Worm (Caenorhabditis elegans): Measurements from ENCODE around the gene srt-38.

ce11 chrV:4303793-4304192, 32.6 kb upstream of the srt-38 start:
- no peak for TF ChIP-seq klf-2 (GFP tag; conservative IDR thresholded peaks at IDR 0.05)
- no peak for TF ChIP-seq med-1 (GFP tag; optimal IDR thresholded peaks at IDR 0.05; ENCODE audit: insufficient read depth)

Measured in whole organism, midembryonic.